Worm (Caenorhabditis elegans) whole organism, L1 larva: ENCODE data around the gene brp-1.

Source experiments
- C04F5.9 ChIP-seq: sonication (generic microtip); optimal IDR thresholded peaks from 2 replicates; lab custom pipeline; 2016; ENCODE audit warnings: missing genetic modification characterization, missing compliant biosample characterization
- C16A3.4 ChIP-seq: fragments of 150-350 bp; optimal IDR thresholded peaks from 2 replicates; lab custom pipeline; 2014; ENCODE audit warnings: missing biosample characterization, missing genetic modification characterization
- ama-1 ChIP-seq: fragments of 150-350 bp; optimal IDR thresholded peaks from 2 replicates; lab custom pipeline; 2014
- ceh-88 ChIP-seq: fragments of 200-800 bp; sonication (Bioruptor generic); IDR thresholded peaks from 2 replicates; pipeline ENCODE4 v1.3.6; 2022; ENCODE audit warnings: missing genetic modification characterization, missing compliant biosample characterization
- dpl-1 ChIP-seq, 3 experiments: fragments of 150-350 bp in 2 of 3; sonication (generic microtip) in 1 of 3; optimal IDR thresholded peaks; 2 replicates each; lab custom pipeline; 2014 to 2017; ENCODE audit warnings: missing biosample characterization in 3 of 3, missing genetic modification characterization in 3 of 3, missing genetic modification reagents in 3 of 3
- dsc-1 ChIP-seq: sonication (generic microtip); optimal IDR thresholded peaks from 2 replicates; lab custom pipeline; 2016; ENCODE audit warnings: mild to moderate bottlenecking, missing genetic modification characterization, missing compliant biosample characterization
- efl-1 ChIP-seq, 4 experiments: fragments of 150-350 bp; optimal IDR thresholded peaks in 3 of 4; peaks in 1 of 4; 1 replicate in 1 of 4; 2 replicates in 3 of 4; lab custom pipeline; 2014; ENCODE audit warnings: missing biosample characterization in 2 of 4, missing genetic modification characterization in 2 of 4, missing genetic modification reagents in 2 of 4
- elt-3 ChIP-seq, 6 experiments: fragments of 150-350 bp in 1 of 6; sonication (generic microtip); optimal IDR thresholded peaks; 2 replicates each; lab custom pipeline; 2017 to 2018; ENCODE audit warnings: missing biosample characterization in 6 of 6, missing genetic modification characterization in 6 of 6, inconsistent platforms in 1 of 6
- ets-5 ChIP-seq: fragments of 200-800 bp; sonication (Bioruptor generic); IDR thresholded peaks from 2 replicates; pipeline ENCODE4 v1.3.6; 2022; ENCODE audit warnings: missing genetic modification characterization, missing compliant biosample characterization
- fkh-10 ChIP-seq: sonication (generic microtip); optimal IDR thresholded peaks from 2 replicates; lab custom pipeline; 2017; ENCODE audit warnings: missing biosample characterization, missing genetic modification reagents, missing genetic modification characterization
- fkh-4 ChIP-seq: sonication (generic microtip); optimal IDR thresholded peaks from 2 replicates; lab custom pipeline; 2016; ENCODE audit warnings: missing compliant biosample characterization, missing genetic modification characterization, borderline replicate concordance
- fkh-8 ChIP-seq: sonication (generic microtip); optimal IDR thresholded peaks from 2 replicates; lab custom pipeline; 2016; ENCODE audit warnings: mild to moderate bottlenecking, missing genetic modification characterization, missing compliant biosample characterization
- hpl-2 ChIP-seq: fragments of 150-350 bp; optimal IDR thresholded peaks from 2 replicates; lab custom pipeline; 2014; ENCODE audit warnings: missing biosample characterization, missing genetic modification reagents, missing genetic modification characterization
- isw-1 ChIP-seq: fragments of 200-800 bp; sonication (Bioruptor generic); IDR thresholded peaks from 2 replicates; pipeline ENCODE4 v1.3.6; 2022; ENCODE audit warnings: missing genetic modification characterization, missing compliant biosample characterization
- jun-1 ChIP-seq: fragments of 150-350 bp; optimal IDR thresholded peaks from 2 replicates; lab custom pipeline; 2014; ENCODE audit warnings: missing biosample characterization, missing genetic modification reagents, missing genetic modification characterization
- lin-14 ChIP-seq: fragments of 200-800 bp; sonication (Bioruptor generic); optimal IDR thresholded peaks from 2 replicates; lab custom pipeline; 2018; ENCODE audit warnings: mild to moderate bottlenecking, missing genetic modification characterization, moderate library complexity, missing compliant biosample characterization
- lin-15B ChIP-seq: fragments of 150-350 bp; sonication (generic microtip); optimal IDR thresholded peaks from 3 replicates; lab custom pipeline; 2014; ENCODE audit warnings: missing biosample characterization, missing genetic modification characterization
- lin-35 ChIP-seq, 2 experiments: fragments of 150-350 bp; optimal IDR thresholded peaks; 2 replicates each; lab custom pipeline; 2014; ENCODE audit warnings: missing biosample characterization in 2 of 2, missing genetic modification characterization in 2 of 2, missing genetic modification reagents in 2 of 2
- lin-39 ChIP-seq: fragments of 150-350 bp; optimal IDR thresholded peaks from 2 replicates; lab custom pipeline; 2014; ENCODE audit warnings: missing biosample characterization, missing genetic modification reagents, missing genetic modification characterization
- lsy-2 ChIP-seq, 2 experiments: fragments of 150-350 bp; optimal IDR thresholded peaks; 2 replicates each; lab custom pipeline; 2014; ENCODE audit warnings: missing biosample characterization in 2 of 2, missing genetic modification characterization in 2 of 2
- mdl-1 ChIP-seq, 2 experiments: fragments of 150-350 bp; optimal IDR thresholded peaks; 2 replicates each; lab custom pipeline; 2014 to 2017; ENCODE audit warnings: missing biosample characterization in 2 of 2, missing genetic modification characterization in 2 of 2, inconsistent platforms in 1 of 2
- mef-2 ChIP-seq: fragments of 150-350 bp; optimal IDR thresholded peaks from 2 replicates; lab custom pipeline; 2014; ENCODE audit warnings: missing biosample characterization, missing genetic modification characterization
- mep-1 ChIP-seq: fragments of 150-350 bp; optimal IDR thresholded peaks from 2 replicates; lab custom pipeline; 2014; ENCODE audit warnings: missing biosample characterization, missing genetic modification characterization
- nhr-11 ChIP-seq: fragments of 150-350 bp; optimal IDR thresholded peaks from 2 replicates; lab custom pipeline; 2014; ENCODE audit warnings: missing biosample characterization, missing genetic modification characterization
- nhr-12 ChIP-seq: sonication (generic microtip); optimal IDR thresholded peaks from 2 replicates; lab custom pipeline; 2017; ENCODE audit warnings: missing biosample characterization, missing genetic modification characterization
- nhr-20 ChIP-seq: sonication (generic microtip); optimal IDR thresholded peaks from 2 replicates; lab custom pipeline; 2016; ENCODE audit warnings: mild to moderate bottlenecking, missing genetic modification characterization, missing compliant biosample characterization
- nhr-237 ChIP-seq: fragments of 150-350 bp; optimal IDR thresholded peaks from 2 replicates; lab custom pipeline; 2014; ENCODE audit warnings: missing biosample characterization, missing genetic modification characterization
- nhr-28 ChIP-seq: fragments of 150-350 bp; optimal IDR thresholded peaks from 2 replicates; lab custom pipeline; 2014; ENCODE audit warnings: missing biosample characterization, missing genetic modification characterization
- nhr-47 ChIP-seq: sonication (generic microtip); optimal IDR thresholded peaks from 2 replicates; lab custom pipeline; 2016; ENCODE audit warnings: mild to moderate bottlenecking, missing genetic modification characterization, moderate library complexity, missing compliant biosample characterization
- nhr-71 ChIP-seq: sonication (generic microtip); optimal IDR thresholded peaks from 2 replicates; lab custom pipeline; 2016; ENCODE audit warnings: mild to moderate bottlenecking, missing genetic modification characterization, moderate library complexity, missing compliant biosample characterization
- nhr-76 ChIP-seq: sonication (generic microtip); optimal IDR thresholded peaks from 2 replicates; lab custom pipeline; 2017; ENCODE audit warnings: missing biosample characterization, missing genetic modification characterization
- nhr-85 ChIP-seq: sonication (generic microtip); peaks from one replicate; lab custom pipeline; 2016; ENCODE audit warnings: missing genetic modification characterization, inconsistent platforms, missing compliant biosample characterization
- nhr-90 ChIP-seq: sonication (generic microtip); optimal IDR thresholded peaks from 2 replicates; lab custom pipeline; 2016; ENCODE audit warnings: mild to moderate bottlenecking, missing genetic modification characterization, missing compliant biosample characterization; ENCODE audit not compliant: poor library complexity
- pag-3 ChIP-seq: sonication (generic microtip); optimal IDR thresholded peaks from 2 replicates; lab custom pipeline; 2017; ENCODE audit warnings: missing genetic modification characterization, mild to moderate bottlenecking, missing compliant biosample characterization, antibody characterized with exemption, borderline replicate concordance; ENCODE audit not compliant: insufficient read depth
- pax-3 ChIP-seq: fragments of 200-800 bp; sonication (Bioruptor generic); optimal IDR thresholded peaks from 2 replicates; lab custom pipeline; 2018; ENCODE audit warnings: mild to moderate bottlenecking, missing genetic modification characterization, moderate library complexity, missing compliant biosample characterization
- pqm-1 ChIP-seq: sonication (generic microtip); optimal IDR thresholded peaks from 3 replicates; lab custom pipeline; 2017; ENCODE audit warnings: missing biosample characterization, missing genetic modification characterization
- rnt-1 ChIP-seq: sonication (generic microtip); optimal IDR thresholded peaks from 2 replicates; lab custom pipeline; 2016; ENCODE audit warnings: mild to moderate bottlenecking, missing genetic modification characterization, moderate library complexity, missing compliant biosample characterization
- snu-23 ChIP-seq: sonication (generic microtip); optimal IDR thresholded peaks from 2 replicates; lab custom pipeline; 2016; ENCODE audit warnings: missing genetic modification characterization, missing compliant biosample characterization
- swsn-7 ChIP-seq: sonication (generic microtip); optimal IDR thresholded peaks from 2 replicates; lab custom pipeline; 2016; ENCODE audit warnings: missing genetic modification characterization, missing compliant biosample characterization
- tbx-2 ChIP-seq: sonication (generic microtip); optimal IDR thresholded peaks from 2 replicates; lab custom pipeline; 2016; ENCODE audit warnings: missing genetic modification characterization, missing compliant biosample characterization
- tlp-1 ChIP-seq: fragments of 150-350 bp; optimal IDR thresholded peaks from 2 replicates; lab custom pipeline; 2014; ENCODE audit warnings: missing biosample characterization, missing genetic modification characterization
- unc-30 ChIP-seq: sonication (generic microtip); optimal IDR thresholded peaks from 2 replicates; lab custom pipeline; 2017; ENCODE audit warnings: missing biosample characterization, missing genetic modification characterization
- unc-86 ChIP-seq: sonication (generic microtip); optimal IDR thresholded peaks from 2 replicates; lab custom pipeline; 2016; ENCODE audit warnings: missing genetic modification characterization, missing compliant biosample characterization
- vab-15 ChIP-seq: sonication (generic microtip); optimal IDR thresholded peaks from 2 replicates; lab custom pipeline; 2017; ENCODE audit warnings: missing genotype, mild to moderate bottlenecking, missing genetic modification characterization, missing compliant biosample characterization
- xbp-1 ChIP-seq: sonication (generic microtip); optimal IDR thresholded peaks from 2 replicates; lab custom pipeline; 2016; ENCODE audit warnings: missing genetic modification characterization, missing compliant biosample characterization
- zag-1 ChIP-seq: fragments of 150-350 bp; optimal IDR thresholded peaks from 2 replicates; lab custom pipeline; 2014; ENCODE audit warnings: missing biosample characterization, missing genetic modification characterization

The brp-1 gene

DNA sequence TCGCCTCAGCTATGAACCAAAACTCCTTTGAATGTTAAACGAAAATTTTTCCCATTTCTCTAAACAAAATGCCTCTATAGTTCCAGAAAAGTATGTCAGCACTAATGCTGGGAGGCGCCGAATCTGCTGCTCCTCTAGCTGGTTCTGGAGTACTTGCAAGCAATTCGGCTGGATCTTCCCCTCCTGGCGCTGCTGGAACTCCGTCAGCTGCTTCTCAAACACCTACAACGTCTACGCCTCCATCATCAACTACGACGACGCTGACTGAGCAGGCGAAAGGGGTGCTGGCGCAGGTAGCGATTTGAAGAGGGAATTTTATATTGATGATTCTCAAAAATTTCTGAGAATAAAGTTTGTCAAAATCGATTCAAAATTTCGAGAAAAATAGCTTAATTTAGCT lies 37.9 kb upstream of the brp-1 start:
- no peak for TF ChIP-seq nhr-237
- TF ChIP-seq efl-1 (optimal IDR thresholded peaks at IDR 0.05; lab: Kevin White, UChicago) = no peak
- no peak for TF ChIP-seq efl-1 (GFP tag; optimal IDR thresholded peaks at IDR 0.05 in 1 of 2; lab: Kevin White, UChicago)
- TF ChIP-seq lin-14 (GFP tag; lab: Kevin White, UChicago) = no peak
- no peak for TF ChIP-seq nhr-71 (tag; lab: Kevin White, UChicago)
- no peak for TF ChIP-seq rnt-1 (tag; lab: Kevin White, UChicago)
- TF ChIP-seq nhr-76 (tag; lab: Kevin White, UChicago) = no peak
- TF ChIP-seq ama-1 (lab: Kevin White, UChicago) = no peak
- no peak for TF ChIP-seq snu-23 (GFP tag; lab: Kevin White, UChicago)
- TF ChIP-seq pag-3 (tag; lab: Kevin White, UChicago) = no peak
- TF ChIP-seq elt-3 (tag; optimal IDR thresholded peaks at IDR 0.05; lab: Kevin White, UChicago) = no peak
- no peak for TF ChIP-seq mep-1 (tag; lab: Kevin White, UChicago)

DNA sequence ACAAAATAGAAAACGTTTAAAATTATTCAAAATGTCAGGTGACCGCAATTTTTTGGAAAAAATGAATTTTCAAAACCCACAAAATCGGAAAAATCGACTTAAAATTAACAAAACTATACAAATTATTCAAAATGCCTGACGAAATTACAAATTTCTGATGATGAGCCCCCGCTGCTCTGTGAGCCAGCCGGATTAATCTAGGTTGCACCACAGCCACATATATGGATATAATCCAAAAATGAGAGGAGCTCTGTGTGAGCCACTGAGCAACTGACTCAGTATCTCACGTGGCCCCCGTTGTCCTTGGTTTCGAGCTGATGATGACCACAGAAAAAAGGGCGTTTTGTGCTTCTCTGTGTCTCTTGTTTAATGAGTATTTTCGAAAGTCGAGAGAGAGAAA lies 35.3 kb upstream of the brp-1 start:
- no peak for TF ChIP-seq nhr-20 (tag; lab: Kevin White, UChicago)
- TF ChIP-seq nhr-12 (tag; lab: Kevin White, UChicago) = no peak
- no peak for TF ChIP-seq efl-1 (optimal IDR thresholded peaks at IDR 0.05; lab: Kevin White, UChicago)
- peak in 1 of 2 experiments; percentile 91 for TF ChIP-seq efl-1 (GFP tag; optimal IDR thresholded peaks at IDR 0.05 in 1 of 2; lab: Kevin White, UChicago)
- peak; percentile 34 for TF ChIP-seq fkh-8 (tag; lab: Kevin White, UChicago)
- TF ChIP-seq dsc-1 (tag; lab: Kevin White, UChicago) = peak; percentile 21
- TF ChIP-seq, all 84 proteins: peak for 3

DNA sequence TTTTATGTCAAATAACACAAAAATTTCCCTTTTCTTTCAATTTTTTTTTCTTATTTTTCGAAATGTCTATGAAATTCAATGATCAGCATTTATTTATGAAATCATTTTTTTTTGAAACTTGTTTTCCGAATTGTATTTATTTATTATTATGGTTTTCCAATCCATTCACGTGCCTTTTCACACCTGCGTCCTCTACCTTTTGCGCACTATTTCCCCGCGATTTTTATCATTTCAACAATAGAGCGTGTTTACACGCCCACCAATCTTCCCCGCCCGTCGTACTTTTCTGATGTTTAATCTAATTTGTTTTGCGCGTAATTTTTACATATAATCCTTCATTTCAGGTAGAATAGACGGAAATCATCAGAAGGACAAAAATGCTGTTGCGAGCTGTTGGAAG lies 30.5 kb upstream of the brp-1 start, which contains the start of gene wah-1:
wah-1 (plus strand) TSS at position 345 of the 400 bp plus-strand sequence.
- no peak for TF ChIP-seq mef-2
- TF ChIP-seq lin-35 (GFP tag; optimal IDR thresholded peaks at IDR 0.05; lab: Kevin White, UChicago) = peak in 1 of 2 experiments; percentile 71
- peak; percentile 2 for TF ChIP-seq swsn-7 (tag; lab: Kevin White, UChicago)
- TF ChIP-seq lin-15B (tag; lab: Kevin White, UChicago) = no peak
- TF ChIP-seq zag-1 (tag; lab: Kevin White, UChicago) = no peak
- no peak for TF ChIP-seq hpl-2
- TF ChIP-seq mdl-1 (tag; optimal IDR thresholded peaks at IDR 0.05; lab: Kevin White, UChicago) = peak in 1 of 2 experiments; percentile 84
- TF ChIP-seq nhr-90 (tag; lab: Kevin White, UChicago) = peak; percentile 18
- no peak for TF ChIP-seq nhr-11 (tag; lab: Kevin White, UChicago)
- no peak for TF ChIP-seq unc-86
- peak; percentile 29 for TF ChIP-seq tbx-2
- TF ChIP-seq nhr-71 (tag; lab: Kevin White, UChicago) = peak; percentile 41
- peak; percentile 72 for TF ChIP-seq nhr-85 (tag; lab: Kevin White, UChicago)
- TF ChIP-seq lsy-2 (tag; optimal IDR thresholded peaks at IDR 0.05; lab: Kevin White, UChicago) = peak; percentile 21 to 49
- no peak for TF ChIP-seq unc-30 (tag; lab: Kevin White, UChicago)
- peak; percentile 2 to 40 (median 29) for TF ChIP-seq dpl-1 (GFP tag; optimal IDR thresholded peaks at IDR 0.05; lab: Kevin White, UChicago)
- TF ChIP-seq rnt-1 (tag; lab: Kevin White, UChicago) = no peak
- TF ChIP-seq nhr-20 (tag; lab: Kevin White, UChicago) = peak; percentile 54
- TF ChIP-seq pag-3 (tag; lab: Kevin White, UChicago) = no peak
- no peak for TF ChIP-seq jun-1
- TF ChIP-seq mep-1 (tag; lab: Kevin White, UChicago) = peak; percentile 51
- TF ChIP-seq pax-3 (tag; lab: Kevin White, UChicago) = no peak
- no peak for TF ChIP-seq pqm-1 (tag; lab: Kevin White, UChicago)
- peak; percentile 14 for TF ChIP-seq nhr-47 (tag; lab: Kevin White, UChicago)
- TF ChIP-seq vab-15 (tag; lab: Kevin White, UChicago) = no peak
- no peak for TF ChIP-seq fkh-4 (tag; lab: Kevin White, UChicago)
- peak; percentile 25 for TF ChIP-seq C16A3.4 (tag; lab: Kevin White, UChicago)
- TF ChIP-seq nhr-28 (tag; lab: Kevin White, UChicago) = no peak
- no peak for TF ChIP-seq dsc-1 (tag; lab: Kevin White, UChicago)
- TF ChIP-seq fkh-8 (tag; lab: Kevin White, UChicago) = no peak
- TF ChIP-seq isw-1 (GFP tag; lab: Robert Waterston, UW) = no peak
- TF ChIP-seq fkh-10 (GFP tag; lab: Kevin White, UChicago) = no peak
- no peak for TF ChIP-seq ets-5 (GFP tag; lab: Robert Waterston, UW)
- no peak for TF ChIP-seq lin-39
- TF ChIP-seq ceh-88 = no peak
- no peak for TF ChIP-seq C04F5.9 (tag; lab: Kevin White, UChicago)
- TF ChIP-seq nhr-12 (tag; lab: Kevin White, UChicago) = no peak
- TF ChIP-seq nhr-76 (tag; lab: Kevin White, UChicago) = no peak
- TF ChIP-seq efl-1 (optimal IDR thresholded peaks at IDR 0.05; lab: Kevin White, UChicago) = peak; percentile 28 to 32
- TF ChIP-seq efl-1 (GFP tag; optimal IDR thresholded peaks at IDR 0.05 in 1 of 2; lab: Kevin White, UChicago) = peak in 1 of 2 experiments; percentile 25
- TF ChIP-seq elt-3 (tag; optimal IDR thresholded peaks at IDR 0.05; lab: Kevin White, UChicago) = peak in 1 of 6 experiments; percentile 77
- no peak for TF ChIP-seq xbp-1 (tag; lab: Kevin White, UChicago)
- peak; percentile 58 for TF ChIP-seq snu-23 (GFP tag; lab: Kevin White, UChicago)
- TF ChIP-seq tlp-1 = no peak
